Fruit fly (Drosophila melanogaster): Measurements from ENCODE around the gene beg.

Gene beg

DNA sequence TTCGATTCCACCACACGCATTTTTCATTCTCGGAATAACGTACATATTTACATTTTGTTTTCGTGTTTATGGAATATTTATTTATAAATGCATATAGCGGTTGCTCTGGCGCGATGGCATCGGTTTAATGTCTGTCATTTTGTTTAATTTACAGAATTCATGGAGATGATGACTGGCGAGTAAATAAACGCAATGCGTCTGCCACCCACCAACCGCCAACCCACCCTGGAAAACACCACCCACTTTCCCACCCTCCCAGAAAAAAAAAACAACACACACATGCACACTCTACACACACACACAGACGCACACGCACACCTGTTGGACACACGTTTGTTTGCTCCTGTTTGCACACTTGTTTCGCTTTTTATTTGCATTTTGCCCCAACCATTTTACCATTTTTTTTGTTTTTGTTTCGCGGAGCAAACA, 12.4 kb downstream of the beg start:
- TF ChIP-seq h (optimal IDR thresholded peaks at IDR 0.05) (no peak), ttk (optimal IDR thresholded peaks at IDR 0.05) (no peak), psq (optimal IDR thresholded peaks at IDR 0.05) (no peak), insv (optimal IDR thresholded peaks at IDR 0.05) (no peak), Sin3A (optimal IDR thresholded peaks at IDR 0.05) (no peak), Myc (optimal IDR thresholded peaks at IDR 0.05) (no peak)

DNA sequence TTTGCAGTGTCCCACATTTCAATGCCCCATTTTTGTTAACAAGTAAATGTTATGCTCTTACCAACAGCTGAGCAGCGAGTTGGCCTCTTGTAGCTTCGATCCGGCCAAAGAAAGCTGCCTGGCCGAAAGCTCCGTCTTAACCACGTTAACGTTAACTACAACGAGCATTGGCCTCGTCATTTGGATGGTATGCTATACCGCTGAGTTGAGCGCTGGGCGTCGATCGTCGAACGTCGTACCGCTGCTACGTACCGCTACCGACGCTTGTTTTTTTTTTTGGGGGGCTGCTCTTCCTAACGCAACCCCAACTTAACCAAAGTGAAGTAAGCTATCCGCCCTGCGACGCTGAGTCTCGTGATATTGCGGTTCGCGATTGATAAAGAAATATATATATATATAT, 13.8 kb downstream of the beg start, which contains the start of gene rogdi:
Gene rogdi (plus strand): TSS at position 199 of the 400 bp plus-strand sequence.
- TF ChIP-seq h (optimal IDR thresholded peaks at IDR 0.05) (no peak), Sin3A (optimal IDR thresholded peaks at IDR 0.05) (no peak), ttk (optimal IDR thresholded peaks at IDR 0.05) (no peak), insv (optimal IDR thresholded peaks at IDR 0.05) (no peak), psq (optimal IDR thresholded peaks at IDR 0.05) (no peak), Myc (optimal IDR thresholded peaks at IDR 0.05) (no peak)

DNA sequence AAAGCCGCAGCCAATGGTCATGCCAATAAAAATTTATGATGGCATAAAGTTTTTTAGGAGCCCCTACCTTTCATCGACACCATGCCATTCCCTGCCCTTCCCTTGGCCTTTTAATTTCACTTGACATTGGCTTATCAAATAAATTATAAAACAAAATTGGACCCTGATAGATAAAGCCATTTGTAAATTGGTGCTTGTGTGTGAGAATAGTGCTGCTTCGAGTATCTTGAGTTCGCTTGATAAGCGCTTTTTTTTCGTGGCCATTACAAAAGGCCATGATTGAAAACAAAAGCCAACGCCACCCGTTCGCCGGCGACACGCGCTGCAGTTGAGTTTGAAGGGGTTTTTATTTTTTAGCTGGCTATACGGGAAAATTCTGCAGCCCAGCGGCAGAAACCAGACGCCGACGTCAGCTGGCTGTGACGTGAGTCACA, 14.5 kb downstream of the beg start:
- TF ChIP-seq h (optimal IDR thresholded peaks at IDR 0.05) (no peak), Sin3A (optimal IDR thresholded peaks at IDR 0.05) (no peak), insv (optimal IDR thresholded peaks at IDR 0.05) (no peak), Myc (optimal IDR thresholded peaks at IDR 0.05) (no peak), ttk (optimal IDR thresholded peaks at IDR 0.05) (no peak), psq (optimal IDR thresholded peaks at IDR 0.05) (no peak)

DNA sequence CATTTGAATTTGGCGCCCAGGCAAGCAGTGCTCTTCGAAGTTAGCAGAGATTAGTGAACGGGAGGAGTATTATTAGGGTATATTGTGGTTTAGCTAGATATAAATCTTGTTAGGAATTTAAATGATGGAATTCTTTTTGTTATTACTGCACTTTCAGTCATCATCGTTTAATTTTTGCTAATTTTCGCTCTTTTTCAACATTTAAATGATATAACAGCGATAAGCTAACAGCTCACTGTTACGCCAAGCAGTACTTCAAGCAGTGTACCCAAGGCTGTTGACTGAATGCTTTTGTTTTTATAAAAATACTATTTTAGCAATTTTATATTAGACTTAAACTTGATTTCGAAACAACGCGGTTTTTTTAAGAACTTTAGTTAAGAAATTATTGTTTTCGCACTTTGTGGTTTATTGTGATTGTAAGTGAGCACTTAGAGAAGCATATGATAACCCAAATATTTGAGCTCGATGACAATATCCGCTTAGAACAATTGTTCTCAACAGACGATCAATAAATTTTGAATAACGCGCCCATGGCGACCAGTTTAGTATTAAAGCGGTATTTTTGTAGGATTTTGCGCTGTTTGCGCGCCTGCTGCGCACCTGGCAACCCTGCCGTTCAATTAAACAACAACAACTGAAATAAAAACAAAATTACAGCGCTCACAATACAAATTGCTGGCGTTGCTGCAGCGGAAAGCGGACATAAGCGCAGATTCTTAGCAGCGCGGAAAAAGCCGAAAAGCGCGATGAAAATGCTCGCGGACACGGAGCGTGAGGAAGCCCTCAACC, 15.4 kb downstream of the beg start:
- TF ChIP-seq ttk (optimal IDR thresholded peaks at IDR 0.05): no peak
- TF ChIP-seq insv (optimal IDR thresholded peaks at IDR 0.05): no peak

DNA sequence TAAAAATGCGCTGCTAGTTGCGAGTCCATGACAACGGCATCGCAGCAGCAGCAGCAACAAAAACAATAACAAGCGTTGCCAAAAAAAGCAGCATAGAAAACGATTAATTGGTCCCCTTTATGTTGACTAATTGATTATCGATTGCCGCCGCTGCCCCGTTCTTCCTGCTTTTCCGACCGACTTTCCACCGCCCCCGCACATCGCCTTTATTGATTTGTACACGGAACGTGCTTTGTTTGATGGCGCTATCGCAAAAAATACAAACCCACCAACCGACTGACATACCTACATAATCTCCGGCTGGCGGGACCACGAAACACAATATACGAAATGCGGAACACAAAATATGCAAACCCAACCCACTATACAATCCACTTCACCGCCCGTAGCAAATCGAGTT, 16.0 kb downstream of the beg start:
- no peak for TF ChIP-seq Sin3A (optimal IDR thresholded peaks at IDR 0.05)
- TF ChIP-seq h (optimal IDR thresholded peaks at IDR 0.05): no peak
- no peak for TF ChIP-seq insv (optimal IDR thresholded peaks at IDR 0.05)
- TF ChIP-seq Myc (optimal IDR thresholded peaks at IDR 0.05): no peak
- no peak for TF ChIP-seq ttk (optimal IDR thresholded peaks at IDR 0.05)
- TF ChIP-seq psq (optimal IDR thresholded peaks at IDR 0.05): no peak

DNA sequence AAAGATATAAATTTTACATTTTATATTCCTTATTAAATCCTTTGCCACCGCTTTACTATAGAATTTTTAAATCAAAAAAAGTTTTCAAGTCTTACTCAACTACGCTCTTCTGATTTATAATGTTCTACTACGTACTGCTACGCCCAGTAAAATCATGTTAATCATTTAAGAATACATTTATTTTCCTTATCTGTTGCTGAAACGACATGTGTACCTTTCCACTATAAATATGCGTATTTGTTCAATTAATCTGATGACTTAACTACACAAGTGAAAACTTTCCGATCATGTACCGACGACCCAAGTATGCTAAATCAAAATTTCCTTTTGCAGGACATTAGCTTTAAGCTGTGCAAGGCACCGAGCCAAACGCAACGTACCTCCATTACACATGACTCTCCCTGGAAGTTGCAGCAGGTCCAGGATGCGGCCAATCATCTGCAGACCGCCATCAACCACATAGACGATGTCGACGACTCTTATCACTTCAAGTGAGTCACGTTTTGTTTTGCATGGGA, 17.0 kb downstream of the beg start:
- TF ChIP-seq Myc (optimal IDR thresholded peaks at IDR 0.05) (no peak), Sin3A (optimal IDR thresholded peaks at IDR 0.05) (no peak), insv (optimal IDR thresholded peaks at IDR 0.05) (no peak), h (optimal IDR thresholded peaks at IDR 0.05) (no peak), psq (optimal IDR thresholded peaks at IDR 0.05) (no peak), ttk (optimal IDR thresholded peaks at IDR 0.05) (no peak)

DNA sequence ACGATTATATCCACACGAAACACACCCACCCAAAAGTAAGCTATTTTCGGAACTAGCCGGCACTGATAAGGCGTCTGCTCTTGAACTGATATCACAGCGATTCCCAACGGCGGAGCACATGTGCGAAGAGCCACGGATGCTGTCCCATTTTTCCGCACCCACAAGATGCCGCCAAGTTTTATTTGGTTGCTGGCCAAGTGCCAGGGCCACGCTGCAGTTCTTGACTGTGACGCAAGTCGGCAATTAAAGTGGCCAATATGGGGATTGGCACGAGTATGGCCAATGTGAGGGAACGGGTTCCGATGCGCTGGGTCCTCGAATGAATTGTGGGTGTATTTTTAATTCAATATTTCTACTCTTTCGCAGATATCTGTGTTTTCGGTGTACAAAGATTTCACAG, 18.5 kb downstream of the beg start:
- TF ChIP-seq psq (optimal IDR thresholded peaks at IDR 0.05): no peak
- TF ChIP-seq Myc (optimal IDR thresholded peaks at IDR 0.05): no peak
- no peak for TF ChIP-seq Sin3A (optimal IDR thresholded peaks at IDR 0.05)
- no peak for TF ChIP-seq h (optimal IDR thresholded peaks at IDR 0.05)
- TF ChIP-seq insv (optimal IDR thresholded peaks at IDR 0.05): no peak
- TF ChIP-seq ttk (optimal IDR thresholded peaks at IDR 0.05): no peak

DNA sequence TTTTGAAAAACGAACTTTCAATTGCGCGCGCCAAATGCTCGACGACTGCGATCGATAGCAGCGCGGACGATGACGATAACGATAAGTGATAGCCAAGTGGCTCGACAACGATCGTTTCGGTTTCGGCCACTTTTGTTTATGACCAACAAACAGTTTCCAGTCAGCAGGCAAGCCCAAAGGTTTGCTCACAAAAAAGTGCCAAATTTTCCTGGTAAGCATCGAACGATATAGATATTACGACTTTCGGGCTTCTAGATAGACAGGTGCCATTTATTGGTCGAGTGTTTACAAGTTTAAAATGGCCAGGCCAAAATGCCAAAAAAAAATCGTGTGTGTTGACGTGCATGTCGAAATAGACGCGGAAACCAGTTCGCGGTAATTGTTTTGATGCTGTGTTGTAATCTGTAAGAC, 20.0 kb downstream of the beg start, which contains the start of gene CG7724:
Gene CG7724 (plus strand): TSS at position 147 of the 411 bp plus-strand sequence.
- no peak for TF ChIP-seq psq (optimal IDR thresholded peaks at IDR 0.05)
- TF ChIP-seq h (optimal IDR thresholded peaks at IDR 0.05): no peak
- no peak for TF ChIP-seq ttk (optimal IDR thresholded peaks at IDR 0.05)
- TF ChIP-seq Sin3A (optimal IDR thresholded peaks at IDR 0.05): no peak
- TF ChIP-seq insv (optimal IDR thresholded peaks at IDR 0.05): no peak
- no peak for TF ChIP-seq Myc (optimal IDR thresholded peaks at IDR 0.05)

DNA sequence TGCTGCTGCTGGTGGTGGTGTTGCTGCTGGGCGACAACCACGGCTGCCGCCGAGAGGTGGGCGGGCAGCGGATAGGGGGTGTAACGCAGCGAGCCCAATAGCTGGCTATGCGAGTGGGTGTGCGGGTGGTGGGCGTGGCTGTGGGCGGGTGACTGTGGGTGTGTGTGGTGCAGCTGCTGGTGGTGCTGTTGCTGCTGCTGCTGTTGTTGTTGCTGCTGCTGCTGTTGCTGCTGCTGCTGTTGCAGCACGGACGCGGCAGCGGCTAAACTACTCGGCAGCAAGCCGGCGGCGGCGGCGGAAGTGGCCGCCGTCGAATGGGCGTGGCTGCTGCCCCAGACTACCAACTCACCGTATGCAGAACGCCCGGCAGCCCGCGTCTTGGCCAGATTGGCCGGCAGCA, 41.8 kb downstream of the beg start:
- TF ChIP-seq Myc (optimal IDR thresholded peaks at IDR 0.05): no peak
- no peak for TF ChIP-seq ttk (optimal IDR thresholded peaks at IDR 0.05)
- TF ChIP-seq psq (optimal IDR thresholded peaks at IDR 0.05): no peak
- no peak for TF ChIP-seq h (optimal IDR thresholded peaks at IDR 0.05)
- TF ChIP-seq insv (optimal IDR thresholded peaks at IDR 0.05): no peak
- TF ChIP-seq Sin3A (optimal IDR thresholded peaks at IDR 0.05): no peak

Measured in Kc167 (cell line).